Worm (Caenorhabditis elegans) whole organism, L4/young adult: ENCODE measurements around the gene Y55F3BL.6.

Experiments
- W03F9.2 ChIP-seq: fragments of 150-350 bp; optimal IDR thresholded peaks from 2 replicates; lab custom pipeline; 2014; ENCODE audit warnings: missing biosample characterization, missing genetic modification characterization
- dao-5 ChIP-seq: sonication (generic microtip); optimal IDR thresholded peaks from 2 replicates; lab custom pipeline; 2016; ENCODE audit warnings: missing genotype, missing genetic modification characterization, moderate library complexity, missing compliant biosample characterization

DNA sequence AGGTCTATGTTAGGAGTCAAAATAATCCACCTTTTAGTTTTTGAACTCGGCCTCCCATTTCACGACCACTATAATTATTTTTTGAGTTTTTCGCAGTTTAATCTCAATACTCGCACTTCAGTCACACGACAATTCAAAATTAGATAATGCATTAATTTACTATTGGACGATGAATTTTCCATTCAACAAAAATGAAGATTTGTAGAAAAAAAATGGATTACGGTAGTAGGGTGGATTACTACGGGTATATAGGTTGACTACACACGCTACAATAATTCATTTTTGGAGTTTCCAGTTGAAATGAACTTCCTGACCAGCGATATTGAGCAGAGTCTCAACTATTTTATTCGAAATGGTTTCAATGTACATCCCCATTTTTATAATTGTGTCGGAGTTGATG is 50.5 kb downstream of the Y55F3BL.6 start, which contains the start of gene srt-23:
- no peak for TF ChIP-seq dao-5
- no peak for TF ChIP-seq W03F9.2 (tag; lab: Kevin White, UChicago)
